Fruit fly (Drosophila melanogaster): ENCODE results near the gene CG6479.

DNA sequence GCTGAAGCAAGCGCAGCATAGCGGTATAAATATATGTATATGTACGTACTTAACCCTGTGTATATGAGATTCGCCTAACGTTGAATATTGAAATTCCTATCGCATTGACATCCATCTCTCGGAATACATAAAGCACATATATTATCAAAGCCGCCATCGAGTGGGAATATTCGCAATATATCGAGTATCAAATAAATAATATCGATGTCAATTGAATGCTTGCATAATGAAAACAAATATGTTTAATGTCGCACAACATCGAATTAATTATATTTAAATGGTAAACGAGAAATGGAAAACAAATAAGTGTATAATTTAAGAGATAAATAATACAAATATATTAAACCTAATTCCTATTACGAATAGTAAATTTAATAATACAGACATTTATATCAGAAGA, 18.4 kb downstream of the CG6479 start, which contains the start of gene ND-24L:
- TF ChIP-seq woc (GFP tag; optimal IDR thresholded peaks at IDR 0.05) (no peak), Sp1 (GFP tag; optimal IDR thresholded peaks at IDR 0.05) (no peak), psq (GFP tag; optimal IDR thresholded peaks at IDR 0.05) (no peak), Hr78 (GFP tag; optimal IDR thresholded peaks at IDR 0.05) (no peak), pan (optimal IDR thresholded peaks at IDR 0.05) (no peak), usp (GFP tag; optimal IDR thresholded peaks at IDR 0.05) (no peak), rgr (GFP tag; optimal IDR thresholded peaks at IDR 0.05) (no peak), h (GFP tag; optimal IDR thresholded peaks at IDR 0.05) (no peak), dmrt93B (GFP tag; optimal IDR thresholded peaks at IDR 0.05) (no peak), fru (GFP tag; optimal IDR thresholded peaks at IDR 0.05) (no peak)

Measured in whole organism, wandering third instar larva.